Worm (Caenorhabditis elegans) whole organism, L4/young adult: ENCODE data around the gene C46G7.5.

Source experiments
- W03F9.2 ChIP-seq: fragments of 150-350 bp; optimal IDR thresholded peaks from 2 replicates; lab custom pipeline; 2014; ENCODE audit warnings: missing biosample characterization, missing genetic modification characterization
- dao-5 ChIP-seq: sonication (generic microtip); optimal IDR thresholded peaks from 2 replicates; lab custom pipeline; 2016; ENCODE audit warnings: missing genotype, missing genetic modification characterization, moderate library complexity, missing compliant biosample characterization
- him-1 ChIP-seq: sonication (generic microtip); optimal IDR thresholded peaks from 2 replicates; lab custom pipeline; 2016; ENCODE audit warnings: missing genotype, missing genetic modification reagents, missing genetic modification characterization, missing compliant biosample characterization

The C46G7.5 gene

DNA sequence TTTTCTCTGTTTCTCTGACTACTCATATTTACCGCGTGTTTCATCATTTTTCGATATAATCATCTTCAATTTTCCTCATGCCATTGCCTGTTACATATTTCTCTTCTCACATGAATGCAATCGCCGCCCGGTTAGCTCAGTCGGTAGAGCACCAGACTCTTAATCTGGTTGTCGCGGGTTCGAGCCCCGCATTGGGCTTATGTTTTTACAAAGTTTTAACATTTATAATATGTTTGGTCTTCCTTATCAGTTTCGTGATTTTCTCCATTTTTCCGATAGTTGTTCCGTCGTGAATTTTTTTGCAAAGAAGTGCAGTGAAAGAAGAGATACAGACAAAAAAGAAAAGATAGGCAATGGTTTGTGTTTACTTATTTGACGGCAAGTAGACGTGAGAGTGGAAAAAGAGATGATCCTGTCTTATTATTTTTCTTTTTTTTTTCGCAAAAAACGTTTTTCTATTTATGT lies 44.4 kb downstream of the C46G7.5 start:
- TF ChIP-seq dao-5 (tag; lab: Kevin White, UChicago) = peak; percentile 88
- TF ChIP-seq him-1 (tag; lab: Kevin White, UChicago) = peak; percentile 75
- TF ChIP-seq W03F9.2 (tag; lab: Kevin White, UChicago) = peak; percentile 89

ce11 chrIV:5964286-5964685 lies 47.2 kb downstream of the C46G7.5 start:
- TF ChIP-seq W03F9.2 (tag; lab: Kevin White, UChicago) = no peak
- no peak for TF ChIP-seq him-1 (tag; lab: Kevin White, UChicago)
- TF ChIP-seq dao-5 (tag; lab: Kevin White, UChicago) = no peak

DNA sequence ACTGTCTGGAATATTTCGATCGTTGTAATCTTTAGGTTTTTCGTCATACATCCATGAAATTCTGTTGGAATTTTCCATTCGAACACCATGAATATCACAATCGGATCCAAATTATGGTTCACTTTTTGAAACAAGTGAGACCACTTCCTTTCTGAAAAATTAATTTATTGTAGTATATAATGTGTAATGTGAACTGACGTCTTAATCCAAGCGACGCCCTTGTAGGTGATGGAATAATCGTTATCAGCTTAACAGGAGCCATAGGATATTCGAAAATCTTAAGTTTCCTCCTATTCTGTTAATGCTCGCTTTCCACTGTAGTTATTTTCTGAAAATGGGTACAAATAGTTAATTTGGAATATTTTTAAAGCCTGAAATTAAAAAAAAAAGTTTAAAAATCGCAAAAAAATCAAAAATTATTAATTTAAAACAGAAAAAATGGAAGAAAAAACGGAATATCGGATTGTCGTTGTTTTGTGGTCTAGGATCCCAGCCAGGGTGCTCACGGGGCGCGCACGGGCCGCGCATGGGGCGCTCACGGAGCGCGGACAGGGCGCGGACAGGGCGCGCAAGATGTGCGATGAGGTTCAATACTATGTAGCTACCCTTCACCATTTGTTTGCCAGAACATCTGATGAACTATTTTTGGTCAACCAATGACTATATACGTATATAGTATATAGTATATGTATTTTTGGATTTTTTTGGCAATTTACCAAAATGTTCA lies 49.1 kb downstream of the C46G7.5 start, which contains the start of gene K02B2.6:
TSS of gene K02B2.6 (minus strand) at position 51 of the 727 bp plus-strand sequence.
- TF ChIP-seq dao-5 (tag; lab: Kevin White, UChicago) = no peak
- TF ChIP-seq him-1 (tag; lab: Kevin White, UChicago) = no peak
- no peak for TF ChIP-seq W03F9.2 (tag; lab: Kevin White, UChicago)
